Worm (Caenorhabditis elegans): ENCODE results near the gene C40A11.2.

The C40A11.2 gene

DNA sequence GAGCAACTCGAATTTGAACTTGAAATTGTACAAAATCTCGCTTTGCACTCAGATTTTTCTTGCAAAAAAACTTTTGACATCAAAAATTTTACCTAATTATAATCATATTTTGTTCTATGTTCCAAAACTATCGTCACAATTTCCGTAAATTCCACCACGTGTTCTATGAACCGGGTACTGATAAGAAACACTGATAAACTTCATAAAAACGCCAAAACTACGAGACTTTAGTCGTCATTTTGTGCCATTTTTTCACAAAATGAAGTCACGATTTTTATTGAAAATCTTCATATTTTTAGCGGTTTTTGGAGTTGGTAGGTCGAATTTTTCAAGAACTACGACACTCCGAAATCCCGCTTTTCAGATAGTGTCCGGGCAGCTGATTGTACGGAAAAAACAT is 29.9 kb downstream of the C40A11.2 start, which contains the start of gene gba-1:
gba-1 (plus strand) TSS at position 54 of the 400 bp plus-strand sequence.
- no peak for TF ChIP-seq hmbx-1 (tag; optimal IDR thresholded peaks at IDR 0.05)
- TF ChIP-seq ceh-13 (GFP tag; optimal IDR thresholded peaks at IDR 0.05) = no peak
- no peak for TF ChIP-seq pes-1 (GFP tag; IDR thresholded peaks at IDR 0.05)
- TF ChIP-seq aly-1 (tag; optimal IDR thresholded peaks at IDR 0.05) = no peak
- no peak for TF ChIP-seq tbx-37 (GFP tag; conservative IDR thresholded peaks at IDR 0.05)
- no peak for TF ChIP-seq hnd-1 (tag; optimal IDR thresholded peaks at IDR 0.05)
- TF ChIP-seq ets-7 (tag; optimal IDR thresholded peaks at IDR 0.05) = no peak
- no peak for TF ChIP-seq F13C5.2 (tag; optimal IDR thresholded peaks at IDR 0.05)
- TF ChIP-seq flt-1 (GFP tag; IDR thresholded peaks at IDR 0.05) = no peak
- TF ChIP-seq tra-4 (tag; optimal IDR thresholded peaks at IDR 0.05) = no peak
- TF ChIP-seq ceh-36 (tag; optimal IDR thresholded peaks at IDR 0.05) = no peak
- no peak for TF ChIP-seq B0310.2 (tag; optimal IDR thresholded peaks at IDR 0.05)

DNA sequence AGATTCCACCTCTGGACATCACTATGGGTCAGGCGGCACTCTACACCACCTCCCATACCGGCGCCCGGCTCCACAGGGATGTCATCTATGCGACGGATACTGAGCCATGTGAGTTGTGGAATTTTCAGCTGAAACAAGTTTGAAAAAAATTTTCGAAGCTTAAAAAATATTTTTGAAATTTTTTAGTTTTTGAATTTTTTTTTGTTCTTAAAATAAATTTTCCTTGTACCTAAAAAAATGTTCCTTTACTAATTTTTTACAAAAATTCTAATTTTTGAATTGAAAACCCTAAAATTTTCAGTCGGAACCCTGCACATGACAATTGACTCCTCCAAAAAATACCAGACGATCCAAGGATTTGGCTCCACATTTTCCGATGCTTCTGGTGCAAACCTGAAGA is 31.0 kb downstream of the C40A11.2 start:
- no peak for TF ChIP-seq sea-1 (GFP tag; conservative IDR thresholded peaks at IDR 0.05)
- TF ChIP-seq scrt-1 (GFP tag; IDR thresholded peaks at IDR 0.05) = no peak
- TF ChIP-seq hnd-1 (tag; optimal IDR thresholded peaks at IDR 0.05) = no peak
- no peak for TF ChIP-seq ceh-36 (tag; optimal IDR thresholded peaks at IDR 0.05)
- no peak for TF ChIP-seq hmg-4 (GFP tag; optimal IDR thresholded peaks at IDR 0.05)
- TF ChIP-seq tra-4 (tag; optimal IDR thresholded peaks at IDR 0.05) = no peak
- TF ChIP-seq F13C5.2 (tag; optimal IDR thresholded peaks at IDR 0.05) = no peak
- no peak for TF ChIP-seq B0310.2 (tag; optimal IDR thresholded peaks at IDR 0.05)

DNA sequence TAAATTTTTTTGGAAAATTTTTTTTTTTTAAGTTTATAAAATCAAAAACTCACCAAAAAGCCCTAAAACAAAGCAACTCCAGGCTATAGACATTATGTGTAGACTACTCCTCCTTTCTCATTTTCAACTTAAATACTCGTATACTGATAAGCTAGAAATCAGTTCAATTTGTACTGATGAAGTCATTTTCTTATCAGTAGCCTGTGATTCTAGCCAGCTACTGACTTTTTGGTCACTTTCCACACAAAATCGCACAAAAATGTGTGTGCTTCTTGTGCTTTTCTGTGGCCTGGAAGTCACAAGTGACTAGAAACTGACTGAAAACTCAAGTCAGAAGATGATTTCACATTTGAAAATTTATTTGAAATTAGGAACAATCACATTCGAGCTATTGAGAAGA is 39.6 kb downstream of the C40A11.2 start, which contains the start of gene gba-2:
gba-2 (minus strand) TSS at position 106 of the 400 bp plus-strand sequence.
- TF ChIP-seq tbx-11 (GFP tag; IDR thresholded peaks at IDR 0.05) (no peak), aly-1 (tag; optimal IDR thresholded peaks at IDR 0.05) (no peak), ceh-13 (GFP tag; optimal IDR thresholded peaks at IDR 0.05) (no peak)

- TF ChIP-seq B0310.2 (tag; optimal IDR thresholded peaks at IDR 0.05) = no peak
- TF ChIP-seq hnd-1 (tag; optimal IDR thresholded peaks at IDR 0.05) = no peak
- TF ChIP-seq tra-4 (tag; optimal IDR thresholded peaks at IDR 0.05) = no peak
- no peak for TF ChIP-seq ceh-36 (tag; optimal IDR thresholded peaks at IDR 0.05)
- TF ChIP-seq F13C5.2 (tag; optimal IDR thresholded peaks at IDR 0.05) = no peak
- TF ChIP-seq aly-1 (tag; optimal IDR thresholded peaks at IDR 0.05) = no peak
- TF ChIP-seq pes-1 (GFP tag; IDR thresholded peaks at IDR 0.05) = no peak
- no peak for TF ChIP-seq ceh-13 (GFP tag; optimal IDR thresholded peaks at IDR 0.05)
- no peak for TF ChIP-seq ama-1 (optimal IDR thresholded peaks at IDR 0.05)
- no peak for TF ChIP-seq tbx-11 (GFP tag; IDR thresholded peaks at IDR 0.05)
Observed at ce11 chrII:2186730-2187129, 40.0 kb downstream of the C40A11.2 start.

DNA sequence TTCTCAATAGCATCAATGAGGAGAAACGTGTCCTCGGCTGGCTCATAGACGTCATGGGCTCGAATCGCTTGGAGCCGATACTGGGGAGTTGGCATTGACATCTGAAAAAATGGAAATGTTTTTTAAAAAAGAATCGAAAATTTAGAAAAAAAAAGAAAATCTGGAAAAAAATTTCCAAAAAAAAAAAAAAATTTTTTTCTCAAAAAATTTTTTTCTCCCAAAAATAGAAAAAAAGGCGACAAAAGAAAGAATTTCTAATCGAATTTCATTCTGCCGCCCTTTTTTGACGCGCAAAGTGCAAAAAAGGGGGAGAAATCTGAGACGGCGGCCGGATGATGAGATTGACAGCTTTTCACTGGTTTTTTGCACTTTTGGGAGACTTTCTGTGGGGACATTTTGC is 42.6 kb downstream of the C40A11.2 start, which contains the start of gene mtq-2:
mtq-2 (minus strand) TSS at position 101 of the 400 bp plus-strand sequence.
- no peak for TF ChIP-seq hmbx-1 (tag; optimal IDR thresholded peaks at IDR 0.05)
- TF ChIP-seq tbx-11 (GFP tag; IDR thresholded peaks at IDR 0.05) = no peak
- no peak for TF ChIP-seq ceh-13 (GFP tag; optimal IDR thresholded peaks at IDR 0.05)
- TF ChIP-seq flt-1 (GFP tag; IDR thresholded peaks at IDR 0.05) = no peak
- no peak for TF ChIP-seq B0310.2 (tag; optimal IDR thresholded peaks at IDR 0.05)
- no peak for TF ChIP-seq ama-1 (optimal IDR thresholded peaks at IDR 0.05)
- no peak for TF ChIP-seq sea-1 (GFP tag; conservative IDR thresholded peaks at IDR 0.05)
- TF ChIP-seq hmg-4 (GFP tag; optimal IDR thresholded peaks at IDR 0.05) = no peak

DNA sequence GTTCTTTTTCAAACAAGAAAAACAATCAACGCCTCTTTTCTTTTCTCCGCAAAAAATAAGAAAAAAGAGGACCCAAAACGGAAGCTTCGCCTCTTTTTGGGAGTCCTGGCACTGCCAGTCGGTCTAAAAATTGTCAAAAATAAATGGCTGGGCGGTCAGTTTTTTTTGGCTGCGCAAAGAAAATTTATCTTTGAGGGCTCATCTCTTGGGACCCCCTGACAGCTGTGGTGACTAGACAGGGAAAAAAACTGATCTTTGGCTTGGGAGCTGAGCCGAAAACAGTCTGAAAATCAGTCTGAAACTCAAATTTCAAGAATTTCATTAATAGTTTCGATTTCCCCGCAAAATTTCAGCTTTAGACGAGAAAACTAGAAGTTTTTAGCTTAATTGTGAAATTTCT is 43.8 kb downstream of the C40A11.2 start:
- no peak for TF ChIP-seq ama-1 (optimal IDR thresholded peaks at IDR 0.05)
- no peak for TF ChIP-seq ceh-13 (GFP tag; optimal IDR thresholded peaks at IDR 0.05)
- TF ChIP-seq flt-1 (GFP tag; IDR thresholded peaks at IDR 0.05) = no peak
- no peak for TF ChIP-seq tra-4 (tag; optimal IDR thresholded peaks at IDR 0.05)
- no peak for TF ChIP-seq hmg-4 (GFP tag; optimal IDR thresholded peaks at IDR 0.05)
- no peak for TF ChIP-seq scrt-1 (GFP tag; IDR thresholded peaks at IDR 0.05)
- TF ChIP-seq B0310.2 (tag; optimal IDR thresholded peaks at IDR 0.05) = no peak
- no peak for TF ChIP-seq F13C5.2 (tag; optimal IDR thresholded peaks at IDR 0.05)
- no peak for TF ChIP-seq tbx-11 (GFP tag; IDR thresholded peaks at IDR 0.05)
- no peak for TF ChIP-seq pes-1 (GFP tag; IDR thresholded peaks at IDR 0.05)
- TF ChIP-seq hmbx-1 (tag; optimal IDR thresholded peaks at IDR 0.05) = no peak
- no peak for TF ChIP-seq sea-1 (GFP tag; conservative IDR thresholded peaks at IDR 0.05)
- TF ChIP-seq tbx-37 (GFP tag; conservative IDR thresholded peaks at IDR 0.05) = no peak
- TF ChIP-seq aly-1 (tag; optimal IDR thresholded peaks at IDR 0.05) = no peak

DNA sequence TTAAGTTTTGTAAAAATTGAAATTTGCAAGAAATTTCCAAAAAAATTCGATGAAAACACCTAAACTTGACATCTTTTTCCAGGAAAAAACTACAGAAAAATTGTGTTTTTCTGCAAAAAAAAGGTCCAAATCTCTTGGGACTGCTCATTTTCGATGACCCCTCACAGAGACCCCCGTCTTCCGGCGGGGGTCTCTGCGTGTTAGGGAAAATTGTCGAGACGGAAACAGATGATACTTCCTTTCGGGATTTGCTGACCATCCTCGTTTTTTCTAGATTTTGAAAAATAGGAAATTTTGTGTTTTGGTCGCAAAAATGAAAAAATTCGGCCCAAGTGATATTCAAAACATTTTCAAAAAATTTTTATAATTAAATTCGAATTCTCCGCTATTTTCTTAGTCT is 44.6 kb downstream of the C40A11.2 start:
- TF ChIP-seq scrt-1 (GFP tag; IDR thresholded peaks at IDR 0.05) (no peak), ceh-36 (tag; optimal IDR thresholded peaks at IDR 0.05) (no peak), ceh-13 (GFP tag; optimal IDR thresholded peaks at IDR 0.05) (no peak), tra-4 (tag; optimal IDR thresholded peaks at IDR 0.05) (no peak)

ce11 chrII:2192267-2192666 is 45.5 kb downstream of the C40A11.2 start:
- TF ChIP-seq B0310.2 (tag; optimal IDR thresholded peaks at IDR 0.05) = no peak
- no peak for TF ChIP-seq sea-1 (GFP tag; conservative IDR thresholded peaks at IDR 0.05)
- TF ChIP-seq pes-1 (GFP tag; IDR thresholded peaks at IDR 0.05) = no peak
- TF ChIP-seq ama-1 (optimal IDR thresholded peaks at IDR 0.05) = no peak
- TF ChIP-seq ets-7 (tag; optimal IDR thresholded peaks at IDR 0.05) = no peak
- no peak for TF ChIP-seq hnd-1 (tag; optimal IDR thresholded peaks at IDR 0.05)
- TF ChIP-seq scrt-1 (GFP tag; IDR thresholded peaks at IDR 0.05) = no peak
- TF ChIP-seq F13C5.2 (tag; optimal IDR thresholded peaks at IDR 0.05) = no peak
- no peak for TF ChIP-seq ceh-13 (GFP tag; optimal IDR thresholded peaks at IDR 0.05)
- no peak for TF ChIP-seq ceh-36 (tag; optimal IDR thresholded peaks at IDR 0.05)

DNA sequence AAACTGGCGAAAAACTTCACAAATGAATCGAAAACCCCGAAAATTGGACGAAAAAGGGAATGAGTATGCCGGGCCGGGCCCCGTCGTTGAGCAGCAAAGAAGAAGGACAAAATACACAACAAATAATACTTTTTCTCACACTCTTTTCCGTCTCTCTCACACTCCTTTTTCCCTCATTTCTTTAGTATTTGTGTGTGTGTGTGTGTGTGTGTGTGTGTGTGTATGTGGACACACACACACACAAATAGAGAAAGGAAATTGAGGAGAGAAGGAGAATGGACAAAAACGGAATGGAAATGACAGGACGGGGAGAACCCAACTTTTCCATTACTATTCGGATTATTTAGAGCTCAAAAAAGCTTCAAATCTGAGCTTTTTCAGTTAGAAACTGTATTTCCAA is 48.8 kb downstream of the C40A11.2 start:
- peak; percentile 1 for TF ChIP-seq F13C5.2 (tag; optimal IDR thresholded peaks at IDR 0.05)
- TF ChIP-seq hmbx-1 (tag; optimal IDR thresholded peaks at IDR 0.05) = no peak

Data from whole organism, early embryonic.